Fruit fly (Drosophila melanogaster) whole organism, prepupa: Measurements from ENCODE around the gene CG11756.
A peak's percentile ranks its signal among the peaks of the same experiment; 100 is the strongest.

Experiments
- CG10631 ChIP-seq: fragments of 200-800 bp; sonication (Bioruptor generic); optimal IDR thresholded peaks from 2 replicates; lab custom pipeline; 2016; ENCODE audit warnings: missing biosample characterization, missing genetic modification characterization
- CG10669 ChIP-seq: fragments of 200-800 bp; sonication (Bioruptor generic); optimal IDR thresholded peaks from 3 replicates; lab custom pipeline; 2018; ENCODE audit warnings: missing biosample characterization, mild to moderate bottlenecking, missing genetic modification characterization, moderate library complexity
- CG11294 ChIP-seq: fragments of 200-800 bp; sonication (Bioruptor generic); IDR thresholded peaks from 2 replicates; pipeline ENCODE4 v1.3.6; 2022; ENCODE audit warnings: missing biosample characterization, missing genetic modification characterization
- CG11762 ChIP-seq: fragments of 200-800 bp; sonication (Bioruptor generic); optimal IDR thresholded peaks from 3 replicates; lab custom pipeline; 2016; ENCODE audit warnings: missing biosample characterization, missing genetic modification characterization; ENCODE audit not compliant: insufficient read depth
- CG11902 ChIP-seq: fragments of 200-800 bp; sonication (Bioruptor generic); optimal IDR thresholded peaks from 3 replicates; lab custom pipeline; 2016; ENCODE audit warnings: missing biosample characterization, missing genetic modification characterization
- CG16779 ChIP-seq: fragments of 200-800 bp; sonication (Bioruptor generic); optimal IDR thresholded peaks from 3 replicates; lab custom pipeline; 2017; ENCODE audit warnings: missing biosample characterization, mild to moderate bottlenecking, missing genetic modification characterization
- CG31627 ChIP-seq: fragments of 200-800 bp; sonication (Bioruptor generic); optimal IDR thresholded peaks from 3 replicates; lab custom pipeline; 2016; ENCODE audit warnings: missing biosample characterization, missing genetic modification characterization
- CG32006 ChIP-seq: fragments of 200-800 bp; sonication (Bioruptor generic); optimal IDR thresholded peaks from 3 replicates; lab custom pipeline; 2017; ENCODE audit warnings: missing biosample characterization, mild to moderate bottlenecking, missing genetic modification characterization
- CG3919 ChIP-seq: fragments of 200-800 bp; sonication (Bioruptor generic); optimal IDR thresholded peaks from 3 replicates; lab custom pipeline; 2016; ENCODE audit warnings: missing biosample characterization, missing genetic modification characterization
- CG4318 ChIP-seq: fragments of 200-800 bp; sonication (Bioruptor generic); optimal IDR thresholded peaks from 3 replicates; lab custom pipeline; 2017; ENCODE audit warnings: missing biosample characterization, mild to moderate bottlenecking, missing genetic modification characterization
- CG6163 ChIP-seq: fragments of 200-800 bp; sonication (Bioruptor generic); IDR thresholded peaks from 3 replicates; pipeline ENCODE4 v1.3.6; 2022; ENCODE audit warnings: missing biosample characterization, missing genetic modification characterization
- CG6792 ChIP-seq: fragments of 200-800 bp; sonication (Bioruptor generic); optimal IDR thresholded peaks from 3 replicates; lab custom pipeline; 2016; ENCODE audit warnings: missing biosample characterization, missing genetic modification characterization
- CG6808 ChIP-seq: fragments of 200-800 bp; sonication (Bioruptor generic); optimal IDR thresholded peaks from 3 replicates; lab custom pipeline; 2017; ENCODE audit warnings: missing biosample characterization, missing genetic modification characterization, mild to moderate bottlenecking, moderate library complexity, missing genetic modification reagents
- CG6854 ChIP-seq: fragments of 200-800 bp; sonication (Bioruptor generic); optimal IDR thresholded peaks from 2 replicates; lab custom pipeline; 2017; ENCODE audit warnings: missing biosample characterization, mild to moderate bottlenecking, missing genetic modification characterization
- CG7368 ChIP-seq: fragments of 200-800 bp; sonication (Bioruptor generic); optimal IDR thresholded peaks from 3 replicates; lab custom pipeline; 2016; ENCODE audit warnings: missing biosample characterization, missing genetic modification characterization
- CG8119 ChIP-seq: fragments of 200-800 bp; sonication (Bioruptor generic); IDR thresholded peaks from 3 replicates; pipeline ENCODE4 v1.3.6; 2022; ENCODE audit warnings: missing biosample characterization, missing genetic modification characterization
- CG8319 ChIP-seq: fragments of 200-800 bp; sonication (Bioruptor generic); optimal IDR thresholded peaks from 3 replicates; lab custom pipeline; 2016; ENCODE audit warnings: missing biosample characterization, missing genetic modification characterization
- CG8632 ChIP-seq: fragments of 200-800 bp; sonication (Bioruptor generic); optimal IDR thresholded peaks from 3 replicates; lab custom pipeline; 2016; ENCODE audit warnings: missing biosample characterization, missing genetic modification characterization
- CG9139 ChIP-seq: fragments of 200-800 bp; sonication (Bioruptor generic); optimal IDR thresholded peaks from 3 replicates; lab custom pipeline; 2017; ENCODE audit warnings: missing biosample characterization, mild to moderate bottlenecking, missing genetic modification characterization
- Eip75B ChIP-seq: fragments of 200-800 bp; sonication (Bioruptor generic); optimal IDR thresholded peaks from 3 replicates; lab custom pipeline; 2016; ENCODE audit warnings: missing biosample characterization, missing genetic modification characterization
- Eip78C ChIP-seq: fragments of 200-800 bp; sonication (Bioruptor generic); peaks from one replicate; lab custom pipeline; 2016; ENCODE audit warnings: missing biosample characterization, missing genetic modification characterization
- Ets21C ChIP-seq: fragments of 200-800 bp; sonication (Bioruptor generic); optimal IDR thresholded peaks from 3 replicates; lab custom pipeline; 2016; ENCODE audit warnings: missing biosample characterization, missing genetic modification characterization
- Ets96B ChIP-seq: fragments of 200-800 bp; optimal IDR thresholded peaks from 2 replicates; lab custom pipeline; 2019; ENCODE audit warnings: missing biosample characterization, mild to moderate bottlenecking, missing genetic modification characterization, moderate library complexity
- Hr38 ChIP-seq: sonication (Bioruptor generic); optimal IDR thresholded peaks from 2 replicates; lab custom pipeline; 2016; ENCODE audit warnings: missing biosample characterization, missing genetic modification characterization
- Hr39 ChIP-seq: fragments of 200-800 bp; sonication (Bioruptor generic); optimal IDR thresholded peaks from 2 replicates; lab custom pipeline; 2016; ENCODE audit warnings: missing biosample characterization, missing genetic modification characterization
- Hr4 ChIP-seq: fragments of 200-800 bp; sonication (Bioruptor generic); optimal IDR thresholded peaks from 3 replicates; lab custom pipeline; 2016; ENCODE audit warnings: missing biosample characterization, missing genetic modification characterization
- Lpt ChIP-seq: fragments of 200-800 bp; sonication (Bioruptor generic); optimal IDR thresholded peaks from 3 replicates; lab custom pipeline; 2016; ENCODE audit warnings: missing biosample characterization, missing genetic modification characterization
- Met ChIP-seq: fragments of 200-800 bp; sonication (Bioruptor generic); optimal IDR thresholded peaks from 3 replicates; lab custom pipeline; 2016; ENCODE audit warnings: missing biosample characterization, missing genetic modification characterization
- OdsH ChIP-seq: fragments of 200-800 bp; sonication (Bioruptor generic); optimal IDR thresholded peaks from 3 replicates; lab custom pipeline; 2016; ENCODE audit warnings: missing biosample characterization, missing genetic modification characterization
- Smox ChIP-seq: fragments of 200-800 bp; sonication (Bioruptor generic); optimal IDR thresholded peaks from 3 replicates; lab custom pipeline; 2016; ENCODE audit warnings: missing biosample characterization, missing genetic modification characterization
- Sox102F ChIP-seq: fragments of 200-800 bp; sonication (Bioruptor generic); optimal IDR thresholded peaks from 2 replicates; lab custom pipeline; 2016; ENCODE audit warnings: missing biosample characterization, mild to moderate bottlenecking, missing genetic modification characterization
- acj6 ChIP-seq: fragments of 200-800 bp; sonication (Bioruptor generic); optimal IDR thresholded peaks from 3 replicates; lab custom pipeline; 2016; ENCODE audit warnings: missing biosample characterization, missing genetic modification characterization
- cyc ChIP-seq: fragments of 200-800 bp; sonication (Bioruptor generic); optimal IDR thresholded peaks from 3 replicates; lab custom pipeline; 2016; ENCODE audit warnings: missing biosample characterization, missing genetic modification characterization
- dac ChIP-seq: fragments of 200-800 bp; sonication (Bioruptor generic); optimal IDR thresholded peaks from 2 replicates; lab custom pipeline; 2017; ENCODE audit warnings: missing biosample characterization, mild to moderate bottlenecking, missing genetic modification characterization
- dsx ChIP-seq: fragments of 200-800 bp; optimal IDR thresholded peaks from 3 replicates; lab custom pipeline; 2019; ENCODE audit warnings: missing biosample characterization, mild to moderate bottlenecking, missing genetic modification characterization, moderate library complexity; ENCODE audit not compliant: poor library complexity, severe bottlenecking
- eg ChIP-seq: fragments of 200-800 bp; sonication (Bioruptor generic); IDR thresholded peaks from 3 replicates; pipeline ENCODE4 v1.3.6; 2022; ENCODE audit warnings: missing biosample characterization, missing genetic modification characterization
- esn ChIP-seq: fragments of 200-800 bp; sonication (Bioruptor generic); optimal IDR thresholded peaks from 2 replicates; lab custom pipeline; 2016; ENCODE audit warnings: missing biosample characterization, mild to moderate bottlenecking, missing genetic modification characterization, moderate library complexity
- fd59A ChIP-seq: fragments of 200-800 bp; sonication (Bioruptor generic); optimal IDR thresholded peaks from 2 replicates; lab custom pipeline; 2017; ENCODE audit warnings: missing biosample characterization, mild to moderate bottlenecking, missing genetic modification characterization, missing genetic modification reagents
- fd85E ChIP-seq: fragments of 200-800 bp; sonication (Bioruptor generic); optimal IDR thresholded peaks from 3 replicates; lab custom pipeline; 2016; ENCODE audit warnings: missing biosample characterization, missing genetic modification characterization
- net ChIP-seq: fragments of 200-800 bp; sonication (Bioruptor generic); optimal IDR thresholded peaks from 3 replicates; lab custom pipeline; 2016; ENCODE audit warnings: missing biosample characterization, missing genetic modification characterization
- spab ChIP-seq: fragments of 200-800 bp; sonication (Bioruptor generic); optimal IDR thresholded peaks from 2 replicates; lab custom pipeline; 2017; ENCODE audit warnings: missing biosample characterization, mild to moderate bottlenecking, missing genetic modification characterization, missing genetic modification reagents
- ss ChIP-seq, 2 experiments: fragments of 200-800 bp; sonication (Bioruptor generic); optimal IDR thresholded peaks; 2 replicates in 1 of 2; 3 replicates in 1 of 2; lab custom pipeline; 2017 to 2018; ENCODE audit warnings: mild to moderate bottlenecking in 2 of 2, missing biosample characterization in 2 of 2, missing genetic modification characterization in 2 of 2, moderate library complexity in 1 of 2
- svp ChIP-seq: fragments of 200-800 bp; sonication (Bioruptor generic); peaks from one replicate; lab custom pipeline; 2016; ENCODE audit warnings: missing biosample characterization, missing genetic modification characterization
- topi ChIP-seq: fragments of 200-800 bp; sonication (Bioruptor generic); optimal IDR thresholded peaks from 3 replicates; lab custom pipeline; 2016; ENCODE audit warnings: missing biosample characterization, missing genetic modification characterization
- vri ChIP-seq: fragments of 200-800 bp; sonication (Bioruptor generic); optimal IDR thresholded peaks from 3 replicates; lab custom pipeline; 2016; ENCODE audit warnings: missing biosample characterization, mild to moderate bottlenecking, missing genetic modification characterization

Gene CG11756

dm6 chrX:11338047-11338747 lies 9.7 kb upstream of the CG11756 start (continued):
- TF ChIP-seq CG3919 (GFP tag; lab: Kevin White, UChicago) (no peak), CG6792 (peak; percentile 58), esn (GFP tag; lab: Kevin White, UChicago) (peak; percentile 81), dac (GFP tag; lab: Kevin White, UChicago) (no peak), eg (0 out of 3 replicates have a peak, but pooled peaks have one; percentile 40), CG8119 (peak; percentile 48; the same call in 2 of the 3 replicates), Eip75B (GFP tag; lab: Kevin White, UChicago) (peak; percentile 85), topi (no peak), ss (GFP tag; optimal IDR thresholded peaks at IDR 0.05; lab: Kevin White, UChicago) (no peak), Hr38 (GFP tag; lab: Kevin White, UChicago) (no peak), CG10631 (peak; percentile 64), vri (GFP tag; lab: Kevin White, UChicago) (no peak), svp (GFP tag; lab: Kevin White, UChicago) (peak; percentile 93), dsx (no peak), Ets21C (GFP tag; lab: Kevin White, UChicago) (peak; percentile 51), acj6 (GFP tag; lab: Kevin White, UChicago) (no peak), OdsH (no peak), CG6808 (GFP tag; lab: Kevin White, UChicago) (no peak), CG32006 (GFP tag; lab: Kevin White, UChicago) (peak; percentile 67), CG8319 (GFP tag; lab: Kevin White, UChicago) (peak; percentile 5), CG7368 (GFP tag; lab: Kevin White, UChicago) (no peak), CG8632 (GFP tag; lab: Kevin White, UChicago) (peak; percentile 67), Hr39 (GFP tag; lab: Kevin White, UChicago) (peak; percentile 77), fd59A (GFP tag; lab: Kevin White, UChicago) (peak; percentile 11), CG11902 (GFP tag; lab: Kevin White, UChicago) (peak; percentile 51), Eip78C (GFP tag; lab: Kevin White, UChicago) (peak; percentile 94), CG4318 (GFP tag; lab: Kevin White, UChicago) (no peak), fd85E (GFP tag; lab: Kevin White, UChicago) (no peak), Hr4 (no peak), Met (GFP tag; lab: Kevin White, UChicago) (no peak), cyc (GFP tag; lab: Kevin White, UChicago) (peak; percentile 61)

- peak; percentile 41 for TF ChIP-seq vri (GFP tag; lab: Kevin White, UChicago)
- no peak for TF ChIP-seq dsx
- no peak for TF ChIP-seq net (GFP tag; lab: Kevin White, UChicago)
- peak; percentile 53 for TF ChIP-seq Eip78C (GFP tag; lab: Kevin White, UChicago)
- TF ChIP-seq svp (GFP tag; lab: Kevin White, UChicago): peak; percentile 82
- peak; percentile 1 for TF ChIP-seq Hr4
- no peak for TF ChIP-seq Lpt (GFP tag; lab: Kevin White, UChicago)
- TF ChIP-seq Ets21C (GFP tag; lab: Kevin White, UChicago): peak; percentile 37
- TF ChIP-seq Sox102F (GFP tag; lab: Kevin White, UChicago): no peak
- TF ChIP-seq CG7368 (GFP tag; lab: Kevin White, UChicago): no peak
- TF ChIP-seq Met (GFP tag; lab: Kevin White, UChicago): no peak
- no peak for TF ChIP-seq CG6808 (GFP tag; lab: Kevin White, UChicago)
- TF ChIP-seq CG9139 (GFP tag; lab: Kevin White, UChicago): no peak
- TF ChIP-seq CG16779 (tag; lab: Kevin White, UChicago): peak; percentile 21
- no peak for TF ChIP-seq fd59A (GFP tag; lab: Kevin White, UChicago)
- TF ChIP-seq Hr38 (GFP tag; lab: Kevin White, UChicago): no peak
- TF ChIP-seq CG11294 (GFP tag; lab: Robert Waterston, UW): no peak
- peak; percentile 32 for TF ChIP-seq Smox (GFP tag; lab: Kevin White, UChicago)
- no peak for TF ChIP-seq Ets96B (tag; lab: Kevin White, UChicago)
- no peak for TF ChIP-seq CG11762 (GFP tag; lab: Kevin White, UChicago)
- TF ChIP-seq ss (GFP tag; optimal IDR thresholded peaks at IDR 0.05; lab: Kevin White, UChicago): no peak
- no peak for TF ChIP-seq CG10669 (GFP tag; lab: Kevin White, UChicago)
- peak; percentile 49 for TF ChIP-seq esn (GFP tag; lab: Kevin White, UChicago)
- TF ChIP-seq topi: peak; percentile 7
- peak; percentile 56 for TF ChIP-seq CG31627 (GFP tag; lab: Kevin White, UChicago)
- peak; percentile 5 for TF ChIP-seq Eip75B (GFP tag; lab: Kevin White, UChicago)
- no peak for TF ChIP-seq CG8319 (GFP tag; lab: Kevin White, UChicago)
- TF ChIP-seq CG6163: peak; percentile 32; the same call in 1 of the 3 replicates
- TF ChIP-seq CG6854 (GFP tag; lab: Kevin White, UChicago): no peak
- TF ChIP-seq fd85E (GFP tag; lab: Kevin White, UChicago): no peak
- TF ChIP-seq spab (GFP tag; lab: Kevin White, UChicago): no peak
Measured at dm6 chrX:11338973-11339867, 8.7 kb upstream of the CG11756 start.
